Fruit fly (Drosophila melanogaster) Kc167 (cell line): ENCODE results near the gene Pex5.

ENCODE experiments used
- Myc ChIP-seq: fragments of >200 bp; optimal IDR thresholded peaks from 2 replicates; lab custom pipeline; 2017; ENCODE audit warnings: missing external identifiers
- Sin3A ChIP-seq: fragments of >200 bp; optimal IDR thresholded peaks from 2 replicates; lab custom pipeline; 2018; ENCODE audit warnings: missing external identifiers
- h ChIP-seq: fragments of >200 bp; optimal IDR thresholded peaks from 3 replicates; lab custom pipeline; 2018; ENCODE audit warnings: missing external identifiers

DNA sequence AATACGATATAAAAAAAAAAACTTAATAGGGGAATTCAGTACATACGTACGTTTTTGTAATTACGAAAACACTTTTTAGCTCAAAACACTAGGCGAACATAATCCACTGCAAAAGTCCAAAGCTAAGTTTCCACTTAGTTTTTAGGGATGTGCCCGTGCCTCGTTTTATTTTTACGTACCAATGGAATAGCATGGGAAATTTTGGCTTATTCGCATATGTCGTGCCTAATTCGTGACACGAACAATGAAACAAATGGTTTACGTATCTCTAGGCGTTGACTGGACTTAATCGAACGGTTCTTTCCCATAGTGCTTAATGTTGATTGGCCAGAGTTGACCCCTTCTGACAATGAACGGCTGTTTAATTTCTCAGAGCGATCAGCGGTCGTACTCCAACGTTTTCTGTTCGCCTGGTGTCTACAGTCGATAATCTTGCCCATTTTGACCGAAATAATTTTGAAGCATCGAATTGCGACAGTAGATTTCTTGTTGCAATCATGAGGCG is 10.8 kb upstream of the Pex5 start, which contains the start of gene CG14818:
- TF ChIP-seq h (lab: Kevin White, UChicago) (no peak), Sin3A (lab: Kevin White, UChicago) (no peak), Myc (lab: Kevin White, UChicago) (no peak)
